ENCODE assay signal across 1 fruit fly cellular context in the genomic region with DNA sequence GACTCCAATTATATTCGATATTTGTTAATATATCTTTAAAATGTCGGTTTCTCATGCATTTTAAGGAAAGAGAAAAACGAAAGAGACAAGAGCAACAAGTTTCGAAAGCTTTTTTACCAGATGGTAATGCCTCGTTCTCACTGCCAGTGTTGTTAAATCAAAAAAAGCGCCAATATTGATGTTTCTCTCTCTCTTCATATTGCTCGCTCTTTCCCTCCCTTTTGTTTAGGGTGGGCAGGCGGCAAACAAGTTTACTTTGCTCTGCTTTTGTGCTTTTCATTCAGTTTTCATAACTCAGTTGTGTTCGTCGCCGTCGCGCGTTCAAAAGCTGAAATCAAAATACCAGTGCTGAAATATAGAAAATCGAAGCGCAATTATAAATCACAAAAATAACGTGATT.
TF ChIP-seq lines count a peak whose summit lies in the region.

No protein-coding gene starts in this region.

TF ChIP-seq in whole organism, embryonic, 481 proteins besides CTCF, POLR2A, EP300 and RAD21 (continued from another document):
- TF ChIP-seq nerfin-1 (tag; optimal IDR thresholded peaks at IDR 0.05; lab: Kevin White, UChicago) (peak; percentile 16), toy (GFP tag; IDR thresholded peaks at IDR 0.05; lab: Robert Waterston, UW) (no peak), CG12104 (GFP tag; optimal IDR thresholded peaks at IDR 0.05; lab: Kevin White, UChicago) (no peak), Sry-β (GFP tag; optimal IDR thresholded peaks at IDR 0.05; lab: Kevin White, UChicago) (no peak), CG34376 (GFP tag; optimal IDR thresholded peaks at IDR 0.05; lab: Kevin White, UChicago) (peak; percentile 76), CG12744 (GFP tag; optimal IDR thresholded peaks at IDR 0.05; lab: Kevin White, UChicago) (peak; percentile 18), Optix (GFP tag; IDR thresholded peaks at IDR 0.05; lab: Robert Waterston, UW) (no peak), Med (GFP tag; lab: Kevin White, UChicago) (peak; percentile 95), CG15601 (tag; optimal IDR thresholded peaks at IDR 0.05; lab: Kevin White, UChicago) (peak; percentile 10), CG1792 (GFP tag; optimal IDR thresholded peaks at IDR 0.05; lab: Kevin White, UChicago) (peak; percentile 1), CG7839 (tag; optimal IDR thresholded peaks at IDR 0.05; lab: Kevin White, UChicago) (peak; percentile 31), ap (GFP tag; IDR thresholded peaks at IDR 0.05; lab: Robert Waterston, UW) (no peak), trem (tag; optimal IDR thresholded peaks at IDR 0.05; lab: Kevin White, UChicago) (no peak), dysf (GFP tag; IDR thresholded peaks at IDR 0.05; lab: Robert Waterston, UW) (no peak), CG17385 (GFP tag; optimal IDR thresholded peaks at IDR 0.05; lab: Kevin White, UChicago) (peak; percentile 64), shn (GFP tag; optimal IDR thresholded peaks at IDR 0.05; lab: Kevin White, UChicago) (peak; percentile 8), rib (GFP tag; IDR thresholded peaks at IDR 0.05; lab: Robert Waterston, UW) (peak; percentile 31; the same call in 1 of the 2 replicates), YL-1 (GFP tag; optimal IDR thresholded peaks at IDR 0.05; lab: Kevin White, UChicago) (peak; percentile 51), Hmr (GFP tag; optimal IDR thresholded peaks at IDR 0.05; lab: Kevin White, UChicago) (peak; percentile 69), CG14965 (GFP tag; optimal IDR thresholded peaks at IDR 0.05; lab: Kevin White, UChicago; ENCODE audit: borderline replicate concordance) (no peak), unpg (GFP tag; optimal IDR thresholded peaks at IDR 0.05; lab: Kevin White, UChicago) (peak; percentile 46), Nf-YC (tag; optimal IDR thresholded peaks at IDR 0.05; lab: Kevin White, UChicago) (peak; percentile 44), PHDP (tag; optimal IDR thresholded peaks at IDR 0.05; lab: Kevin White, UChicago) (peak; percentile 53), CG13287 (GFP tag; IDR thresholded peaks at IDR 0.05; lab: Robert Waterston, UW; ENCODE audit: partially characterized antibody) (peak; percentile 72), CG4730 (GFP tag; IDR thresholded peaks at IDR 0.05; lab: Robert Waterston, UW) (no peak), lov (optimal IDR thresholded peaks at IDR 0.05; lab: Kevin White, UChicago) (no peak), lov (GFP tag; IDR thresholded peaks at IDR 0.05; lab: Robert Waterston, UW) (no peak; the same call in 2 of the 3 replicates), CG12071 (GFP tag; optimal IDR thresholded peaks at IDR 0.05; lab: Kevin White, UChicago) (peak; percentile 61), so (GFP tag; IDR thresholded peaks at IDR 0.05; lab: Robert Waterston, UW) (no peak; the same call in 2 of the 3 replicates), luna (GFP tag; optimal IDR thresholded peaks at IDR 0.05; lab: Kevin White, UChicago) (peak; percentile 30), dan (GFP tag; IDR thresholded peaks at IDR 0.05; lab: Robert Waterston, UW) (no peak), exex (tag; optimal IDR thresholded peaks at IDR 0.05; lab: Kevin White, UChicago) (no peak), Dbx (GFP tag; IDR thresholded peaks at IDR 0.05; lab: Robert Waterston, UW) (peak; percentile 46; the same call in 1 of the 3 replicates), lola (GFP tag; optimal IDR thresholded peaks at IDR 0.05; lab: Kevin White, UChicago) (no peak), Asciz (GFP tag; optimal IDR thresholded peaks at IDR 0.05; lab: Kevin White, UChicago) (peak; percentile 0), Trl (optimal IDR thresholded peaks at IDR 0.05; lab: Kevin White, UChicago) (peak; percentile 85 to 95), Trl (GFP tag; optimal IDR thresholded peaks at IDR 0.05; lab: Kevin White, UChicago) (peak; percentile 64), sr (GFP tag; IDR thresholded peaks at IDR 0.05; lab: Robert Waterston, UW) (peak; percentile 28; the same call in 1 of the 3 replicates), yki (optimal IDR thresholded peaks at IDR 0.05; lab: Kevin White, UChicago) (no peak), CG13296 (GFP tag; optimal IDR thresholded peaks at IDR 0.05; lab: Kevin White, UChicago) (peak; percentile 64), CG12299 (tag; optimal IDR thresholded peaks at IDR 0.05; lab: Kevin White, UChicago) (peak; percentile 57), CG17568 (GFP tag; optimal IDR thresholded peaks at IDR 0.05; lab: Kevin White, UChicago) (peak; percentile 77), CG8281 (tag; optimal IDR thresholded peaks at IDR 0.05; lab: Kevin White, UChicago) (peak; percentile 28), eve (GFP tag; optimal IDR thresholded peaks at IDR 0.05; lab: Kevin White, UChicago) (peak in 1 of 2 experiments; percentile 60), Dek (tag; optimal IDR thresholded peaks at IDR 0.05; lab: Kevin White, UChicago) (peak; percentile 17), hkb (optimal IDR thresholded peaks at IDR 0.05; lab: Kevin White, UChicago) (no peak), hkb (GFP tag; IDR thresholded peaks at IDR 0.05; lab: Robert Waterston, UW) (peak; percentile 67), CG13894 (tag; optimal IDR thresholded peaks at IDR 0.05; lab: Kevin White, UChicago) (peak; percentile 60), Lhr (GFP tag; optimal IDR thresholded peaks at IDR 0.05; lab: Kevin White, UChicago) (peak; percentile 10), Stat92E (GFP tag; optimal IDR thresholded peaks at IDR 0.05; lab: Kevin White, UChicago) (peak in 1 of 3 experiments; percentile 62), salm (tag; optimal IDR thresholded peaks at IDR 0.05; lab: Kevin White, UChicago) (peak; percentile 20), CG3995 (GFP tag; optimal IDR thresholded peaks at IDR 0.05; lab: Kevin White, UChicago) (peak; percentile 11), cas (GFP tag; IDR thresholded peaks at IDR 0.05; lab: Robert Waterston, UW) (no peak), MESR4 (GFP tag; optimal IDR thresholded peaks at IDR 0.05; lab: Kevin White, UChicago) (no peak), bab2 (GFP tag; optimal IDR thresholded peaks at IDR 0.05; lab: Kevin White, UChicago) (peak; percentile 1), CG7556 (GFP tag; optimal IDR thresholded peaks at IDR 0.05; lab: Kevin White, UChicago) (peak; percentile 7), chn (GFP tag; optimal IDR thresholded peaks at IDR 0.05; lab: Kevin White, UChicago) (peak; percentile 42), oc (tag; optimal IDR thresholded peaks at IDR 0.05; lab: Kevin White, UChicago) (peak; percentile 29), ewg (GFP tag; optimal IDR thresholded peaks at IDR 0.05; lab: Kevin White, UChicago) (peak; percentile 55), Nf-YB (GFP tag; optimal IDR thresholded peaks at IDR 0.05; lab: Kevin White, UChicago) (no peak), Hey (tag; optimal IDR thresholded peaks at IDR 0.05; lab: Kevin White, UChicago) (no peak), NfI (GFP tag; optimal IDR thresholded peaks at IDR 0.05; lab: Kevin White, UChicago) (peak; percentile 45), chinmo (GFP tag; IDR thresholded peaks at IDR 0.05; lab: Robert Waterston, UW; ENCODE audit: partially characterized antibody) (peak; percentile 77; the same call in 2 of the 4 replicates)
